Fruit fly (Drosophila melanogaster): ENCODE data around the gene MnM.
A peak's percentile ranks its signal among the peaks of the same experiment; 100 is the strongest.

The MnM gene

dm6 chr3L:3178530-3179096, at the start of gene MnM, which contains the start of gene Girdin (continued):
- no peak for TF ChIP-seq insv (GFP tag; optimal IDR thresholded peaks at IDR 0.05)
- TF ChIP-seq mld (GFP tag; IDR thresholded peaks at IDR 0.05; ENCODE audit: partially characterized antibody), result peak; percentile 60; the same call in 1 of the 3 replicates
- no peak for TF ChIP-seq CG12071 (GFP tag; optimal IDR thresholded peaks at IDR 0.05)
- TF ChIP-seq danr (GFP tag; IDR thresholded peaks at IDR 0.05), result no peak
- peak; percentile 69; the same call in 1 of the 3 replicates for TF ChIP-seq CG6791 (GFP tag; IDR thresholded peaks at IDR 0.05; ENCODE audit: partially characterized antibody)
- peak; percentile 44 for TF ChIP-seq CG18599 (GFP tag; optimal IDR thresholded peaks at IDR 0.05)
- peak; percentile 80 for TF ChIP-seq CG12769 (tag; optimal IDR thresholded peaks at IDR 0.05)
- peak; percentile 41 for TF ChIP-seq CG15696 (tag; optimal IDR thresholded peaks at IDR 0.05)
- peak; percentile 69 for TF ChIP-seq Bteb2 (GFP tag; optimal IDR thresholded peaks at IDR 0.05)
- TF ChIP-seq fd102C (GFP tag; optimal IDR thresholded peaks at IDR 0.05), result no peak
- TF ChIP-seq ind (GFP tag; optimal IDR thresholded peaks at IDR 0.05), result peak; percentile 76
- TF ChIP-seq CG9932 (GFP tag; IDR thresholded peaks at IDR 0.05), result peak; percentile 88
- peak; percentile 91 for TF ChIP-seq trem (tag; optimal IDR thresholded peaks at IDR 0.05)
- no peak for TF ChIP-seq Hr39 (optimal IDR thresholded peaks at IDR 0.05)
- no peak for TF ChIP-seq CG4360 (GFP tag; IDR thresholded peaks at IDR 0.05)
- no peak for TF ChIP-seq CG14667 (GFP tag; IDR thresholded peaks at IDR 0.05)
- no peak for TF ChIP-seq fru (optimal IDR thresholded peaks at IDR 0.05)
- TF ChIP-seq CG30020 (tag; optimal IDR thresholded peaks at IDR 0.05), result peak; percentile 73
- peak; percentile 39 for TF ChIP-seq Camta (GFP tag; optimal IDR thresholded peaks at IDR 0.05)
- peak; percentile 53; the same call in 1 of the 3 replicates for TF ChIP-seq ci (GFP tag; IDR thresholded peaks at IDR 0.05)
- TF ChIP-seq CG14441 (GFP tag; IDR thresholded peaks at IDR 0.05), result 0 out of 2 replicates have a peak, but pooled peaks have one; percentile 19
- peak; percentile 73 for TF ChIP-seq bab2 (GFP tag; optimal IDR thresholded peaks at IDR 0.05)
- TF ChIP-seq amos (GFP tag; IDR thresholded peaks at IDR 0.05; ENCODE audit: partially characterized antibody), result peak; percentile 79
- no peak for TF ChIP-seq Hand (GFP tag; optimal IDR thresholded peaks at IDR 0.05)
- peak; percentile 82 for TF ChIP-seq HmgZ (tag; optimal IDR thresholded peaks at IDR 0.05)
- no peak for TF ChIP-seq BtbVII (GFP tag; optimal IDR thresholded peaks at IDR 0.05)
- peak; percentile 3 for TF ChIP-seq luna (GFP tag; optimal IDR thresholded peaks at IDR 0.05)
- no peak for TF ChIP-seq chm (GFP tag; IDR thresholded peaks at IDR 0.05)
- peak; percentile 50 for TF ChIP-seq ems (GFP tag; optimal IDR thresholded peaks at IDR 0.05)
- peak; percentile 89 for TF ChIP-seq CG13287 (GFP tag; IDR thresholded peaks at IDR 0.05; ENCODE audit: partially characterized antibody)
- TF ChIP-seq fd64A (GFP tag; optimal IDR thresholded peaks at IDR 0.05), result no peak
- no peak for TF ChIP-seq ham (GFP tag; IDR thresholded peaks at IDR 0.05)
- TF ChIP-seq Dfd (GFP tag; optimal IDR thresholded peaks at IDR 0.05), result no peak
- TF ChIP-seq CG17361 (GFP tag; IDR thresholded peaks at IDR 0.05), result no peak; the same call in none of the 3 replicates
- no peak for TF ChIP-seq tup (GFP tag; optimal IDR thresholded peaks at IDR 0.05)
- TF ChIP-seq Dip3 (GFP tag; optimal IDR thresholded peaks at IDR 0.05), result peak; percentile 73
- no peak for TF ChIP-seq sug (tag; optimal IDR thresholded peaks at IDR 0.05)
- peak; percentile 74 for TF ChIP-seq Bgb (GFP tag; IDR thresholded peaks at IDR 0.05; ENCODE audit: partially characterized antibody)
- TF ChIP-seq nom (GFP tag; optimal IDR thresholded peaks at IDR 0.05), result no peak
- no peak for TF ChIP-seq CG13894 (tag; optimal IDR thresholded peaks at IDR 0.05)
- TF ChIP-seq gcm2 (GFP tag; optimal IDR thresholded peaks at IDR 0.05), result no peak
- TF ChIP-seq HHEX (GFP tag; optimal IDR thresholded peaks at IDR 0.05), result no peak
- peak; percentile 46 for TF ChIP-seq CG8924 (tag; optimal IDR thresholded peaks at IDR 0.05)
- no peak for TF ChIP-seq GATAe (GFP tag; conservative IDR thresholded peaks at IDR 0.05)
- no peak for TF ChIP-seq rib (GFP tag; IDR thresholded peaks at IDR 0.05)
- no peak for TF ChIP-seq Nf-YC (tag; optimal IDR thresholded peaks at IDR 0.05)
- TF ChIP-seq HLHmδ (GFP tag; optimal IDR thresholded peaks at IDR 0.05), result no peak
- TF ChIP-seq zen2 (GFP tag; IDR thresholded peaks at IDR 0.05; ENCODE audit: partially characterized antibody), result no peak; the same call in 2 of the 3 replicates
- no peak for TF ChIP-seq Taf1 (GFP tag; IDR thresholded peaks at IDR 0.05)
- TF ChIP-seq CG2129 (GFP tag; IDR thresholded peaks at IDR 0.05; ENCODE audit: partially characterized antibody), result peak; percentile 41
